Worm (Caenorhabditis elegans): ENCODE measurements around the gene M163.9.

- no peak for TF ChIP-seq fos-1 (tag; optimal IDR thresholded peaks at IDR 0.05)
- no peak for TF ChIP-seq pha-4 (GFP tag; IDR thresholded peaks at IDR 0.05)
- no peak for TF ChIP-seq pha-4 (tag; optimal IDR thresholded peaks at IDR 0.05)
- TF ChIP-seq ztf-11 (tag; optimal IDR thresholded peaks at IDR 0.05) = no peak
- no peak for TF ChIP-seq nhr-42 (GFP tag; IDR thresholded peaks at IDR 0.05)
- no peak for TF ChIP-seq fkh-10 (GFP tag; optimal IDR thresholded peaks at IDR 0.05)
- no peak for TF ChIP-seq nhr-28 (tag; optimal IDR thresholded peaks at IDR 0.05)
- no peak for TF ChIP-seq unc-130 (GFP tag; optimal IDR thresholded peaks at IDR 0.05)
- no peak for TF ChIP-seq F49E8.2 (tag; optimal IDR thresholded peaks at IDR 0.05; ENCODE audit: borderline replicate concordance)
- TF ChIP-seq zip-2 (tag; optimal IDR thresholded peaks at IDR 0.05) = no peak
- TF ChIP-seq nhr-102 (tag; optimal IDR thresholded peaks at IDR 0.05) = no peak
- no peak for TF ChIP-seq nhr-25 (tag; optimal IDR thresholded peaks at IDR 0.05; ENCODE audit: borderline replicate concordance, insufficient read depth)
These were observed 47.2 kb downstream of the M163.9 start, which contains the start of gene D1025.10 for ce11 chrX:14516560-14516959.
